Worm (Caenorhabditis elegans): ENCODE data around the gene K08E7.8.

K08E7.8 gene

ce11 chrIV:12585966-12586365, at the start of gene K08E7.8:
Gene K08E7.8, minus strand, starts transcription at chrIV:12586066.
- TF ChIP-seq ets-7 (tag; optimal IDR thresholded peaks at IDR 0.05): no peak
- TF ChIP-seq ceh-13 (GFP tag; optimal IDR thresholded peaks at IDR 0.05): no peak
- no peak for TF ChIP-seq tbx-37 (GFP tag; conservative IDR thresholded peaks at IDR 0.05)
- TF ChIP-seq scrt-1 (GFP tag; IDR thresholded peaks at IDR 0.05): no peak
- TF ChIP-seq sea-1 (GFP tag; conservative IDR thresholded peaks at IDR 0.05): no peak
- no peak for TF ChIP-seq flt-1 (GFP tag; IDR thresholded peaks at IDR 0.05)

ce11 chrIV:12633825-12634224, 48.0 kb upstream of the K08E7.8 start:
- no peak for TF ChIP-seq B0310.2 (tag; optimal IDR thresholded peaks at IDR 0.05)
- no peak for TF ChIP-seq pes-1 (GFP tag; IDR thresholded peaks at IDR 0.05)
- TF ChIP-seq tbx-37 (GFP tag; conservative IDR thresholded peaks at IDR 0.05): no peak
- no peak for TF ChIP-seq scrt-1 (GFP tag; IDR thresholded peaks at IDR 0.05)
- no peak for TF ChIP-seq hmbx-1 (tag; optimal IDR thresholded peaks at IDR 0.05)
- no peak for TF ChIP-seq ceh-36 (tag; optimal IDR thresholded peaks at IDR 0.05)

DNA sequence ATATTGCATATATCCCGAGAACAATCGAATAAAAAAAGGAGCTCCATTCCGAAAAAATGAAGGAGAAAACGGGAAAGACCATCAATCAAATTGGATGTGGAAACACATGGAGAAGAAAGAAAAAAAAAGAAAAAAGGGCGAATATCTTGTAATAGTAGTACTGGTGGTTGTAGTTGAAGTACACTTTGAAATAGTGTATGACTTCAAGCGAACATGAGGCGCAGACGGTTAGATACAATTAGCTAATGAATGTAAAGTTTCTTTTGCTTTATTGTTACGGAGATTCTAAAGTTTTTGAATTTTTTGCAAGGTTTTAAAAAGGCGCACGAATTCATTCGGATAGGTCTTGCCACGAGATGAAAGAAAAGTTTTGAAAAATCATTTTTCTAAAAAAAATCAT, 46.6 kb upstream of the K08E7.8 start:
- no peak for TF ChIP-seq ama-1 (optimal IDR thresholded peaks at IDR 0.05)
- TF ChIP-seq scrt-1 (GFP tag; IDR thresholded peaks at IDR 0.05): no peak
- TF ChIP-seq tbx-11 (GFP tag; IDR thresholded peaks at IDR 0.05): no peak
- TF ChIP-seq flt-1 (GFP tag; IDR thresholded peaks at IDR 0.05): no peak
- no peak for TF ChIP-seq hmbx-1 (tag; optimal IDR thresholded peaks at IDR 0.05)
- TF ChIP-seq pes-1 (GFP tag; IDR thresholded peaks at IDR 0.05): no peak
- TF ChIP-seq ceh-13 (GFP tag; optimal IDR thresholded peaks at IDR 0.05): no peak
- TF ChIP-seq aly-1 (tag; optimal IDR thresholded peaks at IDR 0.05): no peak
- TF ChIP-seq tra-4 (tag; optimal IDR thresholded peaks at IDR 0.05): no peak
- no peak for TF ChIP-seq ets-7 (tag; optimal IDR thresholded peaks at IDR 0.05)
- TF ChIP-seq B0310.2 (tag; optimal IDR thresholded peaks at IDR 0.05): no peak
- no peak for TF ChIP-seq tbx-37 (GFP tag; conservative IDR thresholded peaks at IDR 0.05)

DNA sequence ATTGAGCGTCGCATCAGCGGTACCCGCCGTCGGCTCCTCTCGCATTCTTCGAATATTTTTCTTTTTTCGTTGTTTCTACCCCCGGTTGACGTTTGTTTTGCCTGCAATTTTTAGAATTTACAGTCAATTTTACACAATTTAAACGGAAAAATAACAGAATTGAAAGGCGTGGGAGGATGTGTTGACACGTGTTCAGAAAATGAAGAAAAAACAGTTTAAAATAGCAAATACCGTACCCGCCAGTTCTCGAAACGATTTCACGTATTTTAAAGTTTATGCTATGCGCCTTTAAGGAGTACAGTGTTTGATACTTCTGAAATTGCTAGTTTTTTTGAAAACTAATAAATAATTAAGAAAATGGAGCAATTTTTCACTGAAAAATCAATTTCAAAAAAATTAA, 45.1 kb upstream of the K08E7.8 start, which contains the start of gene ark-1:
Gene ark-1 (minus strand): TSS at position 101 of the 400 bp plus-strand sequence.
- TF ChIP-seq ceh-13 (GFP tag; optimal IDR thresholded peaks at IDR 0.05) (no peak), F13C5.2 (tag; optimal IDR thresholded peaks at IDR 0.05) (no peak), sea-1 (GFP tag; conservative IDR thresholded peaks at IDR 0.05) (no peak), tbx-37 (GFP tag; conservative IDR thresholded peaks at IDR 0.05) (no peak), flt-1 (GFP tag; IDR thresholded peaks at IDR 0.05) (no peak), ama-1 (optimal IDR thresholded peaks at IDR 0.05) (no peak), tbx-11 (GFP tag; IDR thresholded peaks at IDR 0.05) (no peak), pes-1 (GFP tag; IDR thresholded peaks at IDR 0.05) (no peak), aly-1 (tag; optimal IDR thresholded peaks at IDR 0.05) (no peak), hmg-4 (GFP tag; optimal IDR thresholded peaks at IDR 0.05) (no peak), ceh-36 (tag; optimal IDR thresholded peaks at IDR 0.05) (no peak), hnd-1 (tag; optimal IDR thresholded peaks at IDR 0.05) (no peak)

DNA sequence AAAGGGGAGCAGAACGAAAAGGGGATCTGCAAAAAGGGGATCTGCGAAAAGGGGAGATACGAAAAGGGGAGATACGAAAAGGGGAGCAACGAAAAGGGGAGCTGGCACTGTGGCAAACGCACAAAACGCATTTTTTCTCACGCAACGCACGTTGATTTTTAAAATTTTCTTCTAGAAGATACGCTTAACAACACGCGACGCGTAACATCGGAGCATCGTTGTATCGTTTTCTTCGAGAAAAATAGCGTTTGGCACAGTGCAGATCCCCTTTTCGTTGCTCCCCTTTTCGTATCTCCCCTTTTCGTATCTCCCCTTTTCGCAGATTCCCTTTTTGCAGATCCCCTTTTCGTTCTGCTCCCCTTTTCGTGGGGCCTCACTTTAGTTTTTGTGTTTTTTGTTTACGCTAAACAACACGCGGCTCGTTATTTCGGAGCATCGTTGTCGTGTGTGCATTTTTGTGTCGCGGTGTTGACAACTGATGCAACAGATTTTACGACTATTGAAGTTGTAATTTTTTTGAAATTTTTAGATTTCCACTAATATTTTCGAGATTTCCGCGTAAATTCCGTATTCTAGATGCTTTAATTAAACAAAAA, 35.7 kb upstream of the K08E7.8 start:
- 0 out of 2 replicates have a peak, but pooled peaks have one; percentile 8 for TF ChIP-seq pes-1 (GFP tag; IDR thresholded peaks at IDR 0.05)

ce11 chrIV:12620921-12621320, 35.1 kb upstream of the K08E7.8 start:
- no peak for TF ChIP-seq ceh-13 (GFP tag; optimal IDR thresholded peaks at IDR 0.05)
- no peak for TF ChIP-seq flt-1 (GFP tag; IDR thresholded peaks at IDR 0.05)
- no peak for TF ChIP-seq aly-1 (tag; optimal IDR thresholded peaks at IDR 0.05)
- no peak for TF ChIP-seq B0310.2 (tag; optimal IDR thresholded peaks at IDR 0.05)
- no peak for TF ChIP-seq tbx-37 (GFP tag; conservative IDR thresholded peaks at IDR 0.05)
- no peak for TF ChIP-seq hmg-4 (GFP tag; optimal IDR thresholded peaks at IDR 0.05)
- TF ChIP-seq hmbx-1 (tag; optimal IDR thresholded peaks at IDR 0.05): no peak
- TF ChIP-seq tbx-11 (GFP tag; IDR thresholded peaks at IDR 0.05): no peak
- no peak for TF ChIP-seq ama-1 (optimal IDR thresholded peaks at IDR 0.05)
- no peak for TF ChIP-seq pes-1 (GFP tag; IDR thresholded peaks at IDR 0.05)
- TF ChIP-seq ceh-36 (tag; optimal IDR thresholded peaks at IDR 0.05): no peak
- TF ChIP-seq sea-1 (GFP tag; conservative IDR thresholded peaks at IDR 0.05): no peak
- no peak for TF ChIP-seq scrt-1 (GFP tag; IDR thresholded peaks at IDR 0.05)
- no peak for TF ChIP-seq F13C5.2 (tag; optimal IDR thresholded peaks at IDR 0.05)
- TF ChIP-seq ets-7 (tag; optimal IDR thresholded peaks at IDR 0.05): no peak
- no peak for TF ChIP-seq hnd-1 (tag; optimal IDR thresholded peaks at IDR 0.05)
- TF ChIP-seq tra-4 (tag; optimal IDR thresholded peaks at IDR 0.05): no peak

- TF ChIP-seq ama-1 (optimal IDR thresholded peaks at IDR 0.05): no peak
- no peak for TF ChIP-seq F13C5.2 (tag; optimal IDR thresholded peaks at IDR 0.05)
- no peak for TF ChIP-seq flt-1 (GFP tag; IDR thresholded peaks at IDR 0.05)
- no peak for TF ChIP-seq hnd-1 (tag; optimal IDR thresholded peaks at IDR 0.05)
- no peak for TF ChIP-seq ceh-36 (tag; optimal IDR thresholded peaks at IDR 0.05)
- no peak for TF ChIP-seq scrt-1 (GFP tag; IDR thresholded peaks at IDR 0.05)
- no peak for TF ChIP-seq B0310.2 (tag; optimal IDR thresholded peaks at IDR 0.05)
- TF ChIP-seq sea-1 (GFP tag; conservative IDR thresholded peaks at IDR 0.05): no peak
- TF ChIP-seq pes-1 (GFP tag; IDR thresholded peaks at IDR 0.05): no peak
- no peak for TF ChIP-seq ets-7 (tag; optimal IDR thresholded peaks at IDR 0.05)
- no peak for TF ChIP-seq ceh-13 (GFP tag; optimal IDR thresholded peaks at IDR 0.05)
- TF ChIP-seq aly-1 (tag; optimal IDR thresholded peaks at IDR 0.05): no peak
- TF ChIP-seq hmg-4 (GFP tag; optimal IDR thresholded peaks at IDR 0.05): no peak
These were observed 33.0 kb upstream of the K08E7.8 start for ce11 chrIV:12618877-12619276.

- TF ChIP-seq pes-1 (GFP tag; IDR thresholded peaks at IDR 0.05): no peak
- TF ChIP-seq hnd-1 (tag; optimal IDR thresholded peaks at IDR 0.05): no peak
- TF ChIP-seq flt-1 (GFP tag; IDR thresholded peaks at IDR 0.05): no peak
- TF ChIP-seq ceh-36 (tag; optimal IDR thresholded peaks at IDR 0.05): no peak
- no peak for TF ChIP-seq scrt-1 (GFP tag; IDR thresholded peaks at IDR 0.05)
- no peak for TF ChIP-seq tra-4 (tag; optimal IDR thresholded peaks at IDR 0.05)
These were observed 32.1 kb upstream of the K08E7.8 start for ce11 chrIV:12617934-12618333.

Data from whole organism, early embryonic.